Fruit fly (Drosophila melanogaster) whole organism, embryonic: ENCODE results near the gene Cyt-c1L.

Experiments
- Atf3 ChIP-seq: fragments of 200-800 bp; sonication (Bioruptor generic); optimal IDR thresholded peaks from 3 replicates; lab custom pipeline; 2016; ENCODE audit warnings: missing biosample characterization, missing genetic modification characterization
- Bdp1 ChIP-seq: fragments of 200-800 bp; sonication (Bioruptor generic); optimal IDR thresholded peaks from 3 replicates; lab custom pipeline; 2016; ENCODE audit warnings: missing biosample characterization, missing genetic modification characterization
- CG10209 ChIP-seq: fragments of 200-800 bp; sonication (Bioruptor generic); optimal IDR thresholded peaks from 3 replicates; lab custom pipeline; 2017; ENCODE audit warnings: missing biosample characterization, mild to moderate bottlenecking, missing genetic modification characterization, missing genetic modification reagents
- CG10366 ChIP-seq: fragments of 200-800 bp; sonication (Bioruptor generic); IDR thresholded peaks from 2 replicates; pipeline ENCODE4 v1.3.6; 2022; ENCODE audit warnings: missing biosample characterization, missing genetic modification characterization
- CG10979 ChIP-seq: fragments of 200-800 bp; sonication (Bioruptor generic); optimal IDR thresholded peaks from 2 replicates; lab custom pipeline; 2018; ENCODE audit warnings: missing biosample characterization, mild to moderate bottlenecking, missing genetic modification characterization, moderate library complexity
- CG12071 ChIP-seq: fragments of 200-800 bp; sonication (Bioruptor generic); optimal IDR thresholded peaks from 3 replicates; lab custom pipeline; 2018; ENCODE audit warnings: missing biosample characterization, mild to moderate bottlenecking, missing genetic modification characterization
- CG1233 ChIP-seq: fragments of 200-800 bp; sonication (Bioruptor generic); optimal IDR thresholded peaks from 4 replicates; lab custom pipeline; 2018; ENCODE audit warnings: missing biosample characterization, mild to moderate bottlenecking, missing genetic modification characterization
- CG14014 ChIP-seq: fragments of 200-800 bp; sonication (Bioruptor generic); IDR thresholded peaks from 2 replicates; pipeline ENCODE4 v1.3.6; 2022; ENCODE audit warnings: missing biosample characterization, missing genetic modification characterization
- CG15073 ChIP-seq: fragments of 200-800 bp; sonication (Bioruptor generic); optimal IDR thresholded peaks from 2 replicates; lab custom pipeline; 2016; ENCODE audit warnings: missing biosample characterization, missing genetic modification characterization
- CG15696 ChIP-seq: fragments of 200-800 bp; sonication (Bioruptor generic); optimal IDR thresholded peaks from 2 replicates; lab custom pipeline; 2019; ENCODE audit warnings: missing biosample characterization, mild to moderate bottlenecking, missing genetic modification characterization, moderate library complexity
- CG17328 ChIP-seq: fragments of 200-800 bp; sonication (Bioruptor generic); IDR thresholded peaks from 2 replicates; pipeline ENCODE4 v1.3.6; 2022; ENCODE audit warnings: missing biosample characterization, missing genetic modification characterization
- CG17829 ChIP-seq: fragments of 200-800 bp; optimal IDR thresholded peaks from 2 replicates; lab custom pipeline; 2019; ENCODE audit warnings: missing biosample characterization, mild to moderate bottlenecking, missing genetic modification characterization, moderate library complexity
- CG17912 ChIP-seq: fragments of 200-800 bp; sonication (Bioruptor generic); optimal IDR thresholded peaks from 2 replicates; lab custom pipeline; 2018; ENCODE audit warnings: missing biosample characterization, mild to moderate bottlenecking, missing genetic modification characterization
- CG18764 ChIP-seq: fragments of 200-800 bp; sonication (Bioruptor generic); optimal IDR thresholded peaks from 3 replicates; lab custom pipeline; 2016; ENCODE audit warnings: missing biosample characterization, missing genetic modification characterization
- CG2116 ChIP-seq: fragments of 200-800 bp; sonication (Bioruptor generic); optimal IDR thresholded peaks from 3 replicates; lab custom pipeline; 2018; ENCODE audit warnings: missing biosample characterization, mild to moderate bottlenecking, missing genetic modification characterization
- CG30403 ChIP-seq: fragments of 200-800 bp; sonication (Bioruptor generic); optimal IDR thresholded peaks from 3 replicates; lab custom pipeline; 2016; ENCODE audit warnings: missing biosample characterization, missing genetic modification characterization
- CG30431 ChIP-seq: fragments of 200-800 bp; sonication (Bioruptor generic); optimal IDR thresholded peaks from 2 replicates; lab custom pipeline; 2017; ENCODE audit warnings: missing biosample characterization, missing genetic modification characterization
- CG4328 ChIP-seq: fragments of 200-800 bp; sonication (Bioruptor generic); optimal IDR thresholded peaks from 3 replicates; lab custom pipeline; 2017; ENCODE audit warnings: missing biosample characterization, missing genetic modification reagents, missing genetic modification characterization
- CG4730 ChIP-seq: fragments of 200-800 bp; sonication (Bioruptor generic); IDR thresholded peaks from 2 replicates; pipeline ENCODE4 v1.3.6; 2022; ENCODE audit warnings: missing biosample characterization, missing genetic modification characterization
- CG6254 ChIP-seq: fragments of 200-800 bp; sonication (Bioruptor generic); optimal IDR thresholded peaks from 3 replicates; lab custom pipeline; 2017; ENCODE audit warnings: mild to moderate bottlenecking, missing biosample characterization, missing genetic modification reagents, missing genetic modification characterization
- CG6272 ChIP-seq: fragments of 200-800 bp; sonication (Bioruptor generic); IDR thresholded peaks from 2 replicates; pipeline ENCODE4 v1.3.6; 2022; ENCODE audit warnings: missing biosample characterization, missing genetic modification characterization
- D ChIP-seq, 2 experiments: fragments of 200-800 bp in 1 of 2; fragments of >200 bp in 1 of 2; sonication (Bioruptor generic) in 1 of 2; optimal IDR thresholded peaks; 2 replicates in 1 of 2; 3 replicates in 1 of 2; lab custom pipeline; 2017; ENCODE audit warnings: mild to moderate bottlenecking in 1 of 2, missing biosample characterization in 1 of 2, missing genetic modification characterization in 1 of 2, missing genetic modification reagents in 1 of 2
- D19B ChIP-seq: fragments of 200-800 bp; sonication (Bioruptor generic); optimal IDR thresholded peaks from 2 replicates; lab custom pipeline; 2017; ENCODE audit warnings: missing biosample characterization, mild to moderate bottlenecking, missing genetic modification characterization
- Dip2 ChIP-seq: fragments of 200-800 bp; sonication (Bioruptor generic); IDR thresholded peaks from 2 replicates; pipeline ENCODE4 v1.3.6; 2022; ENCODE audit warnings: missing biosample characterization, missing genetic modification characterization
- Dll ChIP-seq: fragments of 200-800 bp; sonication (Bioruptor generic); IDR thresholded peaks from 4 replicates; pipeline ENCODE4 v1.3.6; 2022; ENCODE audit warnings: missing biosample characterization, missing genetic modification characterization; ENCODE audit not compliant: partially characterized antibody
- E2f2 ChIP-seq: fragments of 200-800 bp; sonication (Bioruptor generic); IDR thresholded peaks from 2 replicates; pipeline ENCODE4 v1.3.6; 2022; ENCODE audit warnings: missing biosample characterization, missing genetic modification characterization
- HLH4C ChIP-seq: fragments of 200-800 bp; sonication (Bioruptor generic); IDR thresholded peaks from 3 replicates; pipeline ENCODE4 v1.3.6; 2022; ENCODE audit warnings: missing biosample characterization, missing genetic modification characterization; ENCODE audit not compliant: partially characterized antibody
- HmgZ ChIP-seq: fragments of 200-800 bp; sonication (Bioruptor generic); optimal IDR thresholded peaks from 2 replicates; lab custom pipeline; 2018; ENCODE audit warnings: missing biosample characterization, mild to moderate bottlenecking, missing genetic modification characterization
- MTF-1 ChIP-seq: fragments of 200-800 bp; sonication (Bioruptor generic); optimal IDR thresholded peaks from 2 replicates; lab custom pipeline; 2018; ENCODE audit warnings: missing biosample characterization, mild to moderate bottlenecking, missing genetic modification characterization, borderline replicate concordance
- Max ChIP-seq: fragments of 200-800 bp; sonication (Bioruptor generic); optimal IDR thresholded peaks from 2 replicates; lab custom pipeline; 2016; ENCODE audit warnings: missing biosample characterization, mild to moderate bottlenecking, missing genetic modification characterization
- Rfx ChIP-seq: fragments of 200-800 bp; sonication (Bioruptor generic); IDR thresholded peaks from 2 replicates; pipeline ENCODE4 v1.3.6; 2022; ENCODE audit warnings: missing biosample characterization, missing genetic modification characterization
- Spps ChIP-seq: fragments of 200-800 bp; sonication (Bioruptor generic); optimal IDR thresholded peaks from 2 replicates; lab custom pipeline; 2018; ENCODE audit warnings: missing biosample characterization, mild to moderate bottlenecking, missing genetic modification characterization
- abd-A ChIP-seq: fragments of 200-800 bp; sonication (Bioruptor generic); optimal IDR thresholded peaks from 3 replicates; lab custom pipeline; 2019; ENCODE audit warnings: missing biosample characterization, mild to moderate bottlenecking, missing genetic modification characterization, moderate library complexity
- amos ChIP-seq: fragments of 200-800 bp; sonication (Bioruptor generic); IDR thresholded peaks from 2 replicates; pipeline ENCODE4 v1.3.6; 2022; ENCODE audit warnings: missing biosample characterization, missing genetic modification characterization; ENCODE audit not compliant: partially characterized antibody
- bcd ChIP-seq: fragments of 200-800 bp; sonication (Bioruptor generic); optimal IDR thresholded peaks from 2 replicates; lab custom pipeline; 2017; ENCODE audit warnings: missing biosample characterization, mild to moderate bottlenecking, missing genetic modification characterization
- bsh ChIP-seq, 2 experiments: fragments of 200-800 bp; sonication (Bioruptor generic); optimal IDR thresholded peaks; 2 replicates each; lab custom pipeline; 2017 to 2018; ENCODE audit warnings: mild to moderate bottlenecking in 2 of 2, missing biosample characterization in 2 of 2, missing genetic modification characterization in 2 of 2, moderate library complexity in 1 of 2
- chinmo ChIP-seq: fragments of 200-800 bp; sonication (Bioruptor generic); IDR thresholded peaks from 4 replicates; pipeline ENCODE4 v1.3.6; 2022; ENCODE audit warnings: missing biosample characterization, missing genetic modification characterization; ENCODE audit not compliant: partially characterized antibody
- dan ChIP-seq: fragments of 200-800 bp; sonication (Bioruptor generic); IDR thresholded peaks from 2 replicates; pipeline ENCODE4 v1.3.6; 2022; ENCODE audit warnings: missing biosample characterization, missing genetic modification characterization
- fu2 ChIP-seq: fragments of 200-800 bp; sonication (Bioruptor generic); optimal IDR thresholded peaks from 2 replicates; lab custom pipeline; 2016; ENCODE audit warnings: missing biosample characterization, missing genetic modification characterization
- gcm2 ChIP-seq: fragments of 200-800 bp; sonication (Bioruptor generic); optimal IDR thresholded peaks from 2 replicates; lab custom pipeline; 2016; ENCODE audit warnings: missing biosample characterization, missing genetic modification characterization
- ham ChIP-seq: fragments of 200-800 bp; sonication (Bioruptor generic); IDR thresholded peaks from 2 replicates; pipeline ENCODE4 v1.3.6; 2022; ENCODE audit warnings: missing biosample characterization, missing genetic modification characterization
- mam ChIP-seq: fragments of 200-800 bp; sonication (Bioruptor generic); optimal IDR thresholded peaks from 3 replicates; lab custom pipeline; 2016; ENCODE audit warnings: missing biosample characterization, missing genetic modification characterization
- pan ChIP-seq, 4 experiments: fragments of >200 bp in 3 of 4; fragments of 200-800 bp in 1 of 4; sonication (Bioruptor generic) in 1 of 4; optimal IDR thresholded peaks in 3 of 4; IDR thresholded peaks in 1 of 4; 2 replicates each; pipeline versions ENCODE4 v1.3.6 to Lab custom; 2017 to 2022; ENCODE audit warnings: missing biosample characterization in 2 of 4, missing genetic modification characterization in 2 of 4, mixed read lengths in 1 of 4
- phol ChIP-seq: fragments of 200-800 bp; sonication (Bioruptor generic); optimal IDR thresholded peaks from 3 replicates; lab custom pipeline; 2018; ENCODE audit warnings: missing biosample characterization, mild to moderate bottlenecking, missing genetic modification characterization, moderate library complexity
- sc ChIP-seq, 3 experiments: fragments of >200 bp in 2 of 3; fragments of 200-800 bp in 1 of 3; sonication (Bioruptor generic) in 1 of 3; optimal IDR thresholded peaks; 2 replicates in 2 of 3; 3 replicates in 1 of 3; lab custom pipeline; 2017; ENCODE audit warnings: mild to moderate bottlenecking in 1 of 3, missing biosample characterization in 1 of 3, missing genetic modification characterization in 1 of 3, missing genetic modification reagents in 1 of 3
- sqz ChIP-seq: fragments of 200-800 bp; sonication (Bioruptor generic); optimal IDR thresholded peaks from 3 replicates; lab custom pipeline; 2018; ENCODE audit warnings: missing biosample characterization, mild to moderate bottlenecking, missing genetic modification characterization
- tll ChIP-seq, 2 experiments: fragments of 200-800 bp in 1 of 2; fragments of >200 bp in 1 of 2; sonication (Bioruptor generic) in 1 of 2; optimal IDR thresholded peaks; 2 replicates each; lab custom pipeline; 2017 to 2019; ENCODE audit warnings: missing biosample characterization in 2 of 2, missing genetic modification characterization in 2 of 2, mild to moderate bottlenecking in 1 of 2, moderate library complexity in 1 of 2
- toy ChIP-seq: fragments of 200-800 bp; sonication (Bioruptor generic); IDR thresholded peaks from 2 replicates; pipeline ENCODE4 v1.3.6; 2022; ENCODE audit warnings: missing biosample characterization, missing genetic modification characterization

The Cyt-c1L gene

DNA sequence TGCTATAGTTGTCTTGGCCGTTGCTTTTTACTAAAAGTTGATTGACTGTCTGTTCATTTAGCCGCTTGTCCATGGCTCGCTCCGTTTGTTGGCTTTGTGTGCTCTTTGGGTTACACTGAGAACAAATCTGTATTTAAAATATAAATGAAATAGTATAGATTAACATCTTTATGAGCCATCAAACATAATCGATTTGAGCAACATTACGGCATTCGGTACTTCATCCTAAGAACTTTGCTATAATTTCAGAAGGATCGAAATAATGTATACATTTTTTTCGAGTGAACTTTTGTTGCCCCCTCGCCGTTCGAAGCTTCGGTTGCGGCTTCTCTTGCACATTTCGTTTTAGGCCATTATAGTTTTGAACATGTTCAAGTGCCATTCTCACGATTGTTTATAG, 4.1 kb upstream of the Cyt-c1L start (continued):
- TF ChIP-seq chinmo (GFP tag; lab: Robert Waterston, UW) = no peak
- TF ChIP-seq CG30431 (GFP tag; lab: Kevin White, UChicago) = peak; percentile 59
- peak; percentile 61 for TF ChIP-seq Spps (tag; lab: Kevin White, UChicago)
- no peak for TF ChIP-seq D19B (GFP tag; lab: Kevin White, UChicago)
- TF ChIP-seq CG4730 (GFP tag; lab: Robert Waterston, UW) = peak; percentile 57
- TF ChIP-seq gcm2 (GFP tag; lab: Kevin White, UChicago) = no peak
- no peak for TF ChIP-seq HLH4C (GFP tag; lab: Robert Waterston, UW)
- peak; percentile 54 for TF ChIP-seq CG1233 (GFP tag; lab: Kevin White, UChicago)
- peak; percentile 52; the same call in 1 of the 2 replicates for TF ChIP-seq CG14014 (GFP tag; lab: Robert Waterston, UW)
- peak; percentile 52 for TF ChIP-seq MTF-1 (GFP tag; lab: Kevin White, UChicago)
- peak; percentile 61 for TF ChIP-seq CG30403
- TF ChIP-seq sc (optimal IDR thresholded peaks at IDR 0.05; lab: Kevin White, UChicago) = no peak
- peak; percentile 60 for TF ChIP-seq sc (GFP tag; optimal IDR thresholded peaks at IDR 0.05; lab: Kevin White, UChicago)
- peak; percentile 8 for TF ChIP-seq mam (GFP tag; lab: Kevin White, UChicago)
- TF ChIP-seq CG18764 (GFP tag; lab: Kevin White, UChicago) = peak; percentile 35
- TF ChIP-seq amos (GFP tag; lab: Robert Waterston, UW) = no peak
- peak; percentile 31; the same call in 1 of the 2 replicates for TF ChIP-seq E2f2
- TF ChIP-seq CG15073 (GFP tag; lab: Kevin White, UChicago) = no peak
- TF ChIP-seq toy (GFP tag; lab: Robert Waterston, UW) = no peak
- TF ChIP-seq CG2116 (GFP tag; lab: Kevin White, UChicago) = peak; percentile 3
- TF ChIP-seq phol (tag; lab: Kevin White, UChicago) = peak; percentile 80
- TF ChIP-seq sqz (GFP tag; lab: Kevin White, UChicago) = peak; percentile 52
- peak; percentile 71 for TF ChIP-seq CG17328
- TF ChIP-seq CG10209 (GFP tag; lab: Kevin White, UChicago) = peak; percentile 70
- TF ChIP-seq CG10366 = peak; percentile 79
- no peak for TF ChIP-seq Dll (GFP tag; lab: Robert Waterston, UW)
- TF ChIP-seq ham = no peak
- TF ChIP-seq HmgZ (tag; lab: Kevin White, UChicago) = no peak
- no peak for TF ChIP-seq CG17912 (GFP tag; lab: Kevin White, UChicago)
- peak; percentile 33 for TF ChIP-seq Atf3 (GFP tag; lab: Kevin White, UChicago)
- peak; percentile 25; the same call in 1 of the 2 replicates for TF ChIP-seq Rfx (GFP tag; lab: Robert Waterston, UW)
- TF ChIP-seq Max (GFP tag; lab: Kevin White, UChicago) = peak; percentile 38
- TF ChIP-seq Bdp1 (GFP tag; lab: Kevin White, UChicago) = peak; percentile 29
- TF ChIP-seq D (optimal IDR thresholded peaks at IDR 0.05; lab: Kevin White, UChicago) = no peak
- TF ChIP-seq D (GFP tag; optimal IDR thresholded peaks at IDR 0.05; lab: Kevin White, UChicago) = peak; percentile 73
- TF ChIP-seq pan (optimal IDR thresholded peaks at IDR 0.05; lab: Kevin White, UChicago) = no peak
- TF ChIP-seq pan (GFP tag; optimal IDR thresholded peaks at IDR 0.05 in 1 of 2, IDR thresholded peaks at IDR 0.05 in 1 of 2) = peak in 1 of 2 experiments; percentile 77
- peak; percentile 71 to 88 for TF ChIP-seq bsh (GFP tag; optimal IDR thresholded peaks at IDR 0.05; lab: Kevin White, UChicago)
- TF ChIP-seq bcd (GFP tag; lab: Kevin White, UChicago) = peak; percentile 62
- peak; percentile 67 for TF ChIP-seq CG6254
- no peak for TF ChIP-seq tll (GFP tag; optimal IDR thresholded peaks at IDR 0.05; lab: Kevin White, UChicago)
- no peak for TF ChIP-seq CG6272 (GFP tag; lab: Robert Waterston, UW)
- no peak for TF ChIP-seq CG4328
- no peak for TF ChIP-seq dan (GFP tag; lab: Robert Waterston, UW)
- TF ChIP-seq CG17829 = peak; percentile 75
- TF ChIP-seq Dip2 = no peak
- peak; percentile 83 for TF ChIP-seq CG10979 (tag; lab: Kevin White, UChicago)
- TF ChIP-seq CG15696 (tag; lab: Kevin White, UChicago) = no peak
- TF ChIP-seq fu2 = no peak
- TF ChIP-seq abd-A (tag; lab: Kevin White, UChicago) = no peak
- peak; percentile 66 for TF ChIP-seq CG12071 (GFP tag; lab: Kevin White, UChicago)
